Fruit fly (Drosophila melanogaster): Measurements from ENCODE around the gene ftz-f1.

ftz-f1 gene

DNA sequence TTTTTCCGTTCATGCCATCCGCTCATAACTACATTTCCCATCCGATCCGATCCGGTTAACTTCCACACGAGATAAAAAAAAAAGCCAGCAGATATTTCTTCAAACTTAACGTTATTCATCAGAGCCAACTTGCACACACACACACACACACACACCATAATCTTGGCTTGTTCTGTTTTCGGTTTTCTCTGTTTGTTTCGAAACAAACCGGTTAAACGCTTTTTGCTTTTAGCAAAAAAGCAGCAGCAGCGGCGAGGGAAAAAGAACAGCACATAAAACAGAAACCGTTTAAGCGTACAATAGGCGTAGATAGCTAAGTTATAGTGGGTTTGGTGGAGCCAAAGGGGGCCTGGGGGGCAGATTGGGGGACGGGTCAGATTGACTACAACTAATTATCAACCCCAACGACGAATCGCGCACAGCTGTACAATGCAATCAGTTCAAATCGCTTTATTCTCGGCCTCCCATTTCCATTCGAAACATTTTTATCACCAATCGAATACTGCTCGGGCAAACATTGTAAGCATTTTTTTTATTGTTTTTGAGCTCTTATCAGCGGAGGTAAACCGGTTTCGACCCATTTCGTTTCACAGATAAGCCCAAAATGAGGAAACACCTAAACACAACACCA is 16.3 kb upstream of the ftz-f1 start:
- no peak for TF ChIP-seq ttk (optimal IDR thresholded peaks at IDR 0.05)
- TF ChIP-seq h (optimal IDR thresholded peaks at IDR 0.05), result no peak
- no peak for TF ChIP-seq Myc (optimal IDR thresholded peaks at IDR 0.05)
- TF ChIP-seq insv (optimal IDR thresholded peaks at IDR 0.05), result no peak
- TF ChIP-seq Sin3A (optimal IDR thresholded peaks at IDR 0.05), result no peak
- no peak for TF ChIP-seq psq (optimal IDR thresholded peaks at IDR 0.05)

DNA sequence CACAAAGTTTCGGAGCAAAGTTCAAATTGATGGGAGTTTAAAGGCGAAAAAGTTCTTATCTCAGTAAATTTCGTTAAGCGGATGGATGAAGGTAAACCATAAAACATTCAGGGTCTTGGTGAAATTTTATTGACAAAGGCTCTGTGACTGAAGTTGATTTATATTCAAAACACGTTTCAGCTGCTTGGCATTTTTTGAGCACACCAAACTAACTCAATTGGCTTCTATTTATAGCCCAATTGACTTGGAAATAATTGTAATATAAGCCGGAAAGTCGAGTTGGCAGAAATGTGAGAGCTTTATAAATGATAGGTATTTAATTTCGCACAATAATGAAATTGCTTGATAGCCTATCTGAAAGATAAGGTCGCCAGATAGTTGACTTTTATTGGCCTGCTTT is 15.6 kb upstream of the ftz-f1 start:
- TF ChIP-seq psq (optimal IDR thresholded peaks at IDR 0.05) (no peak), ttk (optimal IDR thresholded peaks at IDR 0.05) (no peak), Myc (optimal IDR thresholded peaks at IDR 0.05) (no peak), insv (optimal IDR thresholded peaks at IDR 0.05) (no peak)

DNA sequence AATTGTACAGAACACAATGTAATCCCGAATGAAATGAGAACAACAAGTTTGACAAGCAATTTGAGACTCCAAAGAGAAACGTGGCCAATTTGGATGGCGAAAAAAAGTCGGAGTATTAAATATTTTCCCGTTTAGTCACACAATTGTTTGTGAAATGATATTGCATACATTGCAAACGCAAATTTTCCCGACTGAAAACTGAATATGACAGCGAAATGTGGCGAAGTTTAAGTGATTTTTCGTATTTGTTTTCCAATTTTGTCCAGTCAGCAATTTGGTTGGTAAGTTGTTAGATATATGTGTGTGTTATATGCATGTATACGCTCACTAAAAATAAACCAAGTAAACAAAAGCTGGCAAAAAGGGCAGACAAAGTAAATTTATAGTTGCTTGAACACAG is 15.1 kb upstream of the ftz-f1 start:
- TF ChIP-seq Myc (optimal IDR thresholded peaks at IDR 0.05) (no peak), ttk (optimal IDR thresholded peaks at IDR 0.05) (no peak), insv (optimal IDR thresholded peaks at IDR 0.05) (no peak), psq (optimal IDR thresholded peaks at IDR 0.05) (no peak)

DNA sequence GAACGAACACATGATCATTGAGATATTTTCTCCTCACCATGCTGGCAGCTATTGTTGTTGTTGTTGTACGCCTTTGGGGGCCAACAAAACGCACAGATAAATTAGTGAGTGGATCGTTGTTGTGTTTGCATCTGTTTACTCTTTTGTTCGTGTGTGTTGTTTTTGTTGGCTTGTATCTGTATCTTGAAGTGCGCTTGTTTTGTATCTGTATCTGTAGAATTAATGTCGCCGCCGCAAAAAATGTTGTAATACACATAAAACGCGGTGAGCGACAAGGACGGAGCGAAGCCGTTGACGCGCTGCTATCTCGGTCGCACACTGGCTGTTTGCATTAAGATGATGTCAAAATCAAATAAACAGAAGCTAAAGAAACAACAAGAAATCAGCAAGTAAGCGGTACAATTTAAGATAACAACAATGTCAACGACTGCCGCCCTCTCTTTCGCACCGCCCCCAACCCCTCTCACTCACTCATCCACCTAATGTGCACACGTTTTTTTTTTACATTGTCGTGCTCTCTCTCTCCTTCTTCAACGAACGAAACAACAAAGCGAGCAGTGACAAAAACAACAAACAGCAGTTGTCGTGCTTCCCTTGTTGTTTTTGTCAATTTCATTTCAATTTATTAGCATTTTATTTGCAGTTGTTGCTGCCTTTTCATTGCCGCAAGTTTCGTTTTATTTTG is 13.0 kb upstream of the ftz-f1 start:
- no peak for TF ChIP-seq Sin3A (optimal IDR thresholded peaks at IDR 0.05)
- no peak for TF ChIP-seq Myc (optimal IDR thresholded peaks at IDR 0.05)
- TF ChIP-seq ttk (optimal IDR thresholded peaks at IDR 0.05), result no peak
- TF ChIP-seq h (optimal IDR thresholded peaks at IDR 0.05), result no peak
- no peak for TF ChIP-seq insv (optimal IDR thresholded peaks at IDR 0.05)
- TF ChIP-seq psq (optimal IDR thresholded peaks at IDR 0.05), result no peak

DNA sequence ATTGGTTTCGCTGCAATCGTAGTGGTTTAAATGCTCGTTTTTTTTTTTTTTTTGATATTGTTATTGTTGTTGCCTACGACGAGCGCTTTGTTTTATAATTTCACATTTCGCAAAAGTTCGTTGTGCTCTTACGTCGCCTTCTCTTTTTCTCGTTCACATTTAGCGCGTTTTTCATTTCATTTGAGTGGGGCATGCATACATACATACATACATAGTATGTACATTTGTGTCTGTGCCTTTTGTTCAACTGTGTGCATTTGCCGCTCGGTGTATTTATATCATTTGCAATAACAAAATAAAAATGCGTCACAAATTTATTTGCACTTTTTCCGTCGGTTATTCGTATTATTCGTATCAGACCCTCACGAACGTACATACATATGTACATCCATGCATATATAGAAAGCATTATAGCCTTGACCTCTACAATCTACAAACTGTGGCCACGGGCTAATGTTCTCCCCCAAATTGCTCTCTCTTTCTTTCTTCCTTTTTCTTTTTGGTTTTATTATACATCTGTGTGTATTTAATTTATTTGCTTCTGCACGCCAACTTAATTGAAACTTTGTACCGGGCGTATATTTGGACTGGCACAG is 11.1 kb upstream of the ftz-f1 start:
- TF ChIP-seq psq (optimal IDR thresholded peaks at IDR 0.05) (no peak), Sin3A (optimal IDR thresholded peaks at IDR 0.05) (no peak), ttk (optimal IDR thresholded peaks at IDR 0.05) (no peak), insv (optimal IDR thresholded peaks at IDR 0.05) (no peak), h (optimal IDR thresholded peaks at IDR 0.05) (no peak)

DNA sequence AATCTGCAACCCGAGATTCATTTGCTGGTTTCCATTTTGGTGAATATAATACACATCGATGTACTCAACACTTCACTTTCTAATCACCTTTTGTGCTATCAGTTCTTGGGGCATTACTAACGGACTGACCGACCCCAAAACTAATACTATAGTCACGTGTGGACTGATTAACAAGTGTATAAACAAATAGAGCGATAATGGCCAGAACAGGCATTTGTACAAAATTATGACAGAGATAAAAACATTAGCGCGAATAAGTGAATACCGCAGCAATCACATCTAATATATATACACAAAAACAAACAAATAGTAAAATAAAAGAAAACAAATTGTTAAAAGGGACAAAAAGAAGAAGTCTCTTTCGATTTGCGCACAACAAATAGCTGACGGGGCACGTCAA is 9.4 kb upstream of the ftz-f1 start:
- no peak for TF ChIP-seq insv (optimal IDR thresholded peaks at IDR 0.05)
- no peak for TF ChIP-seq Myc (optimal IDR thresholded peaks at IDR 0.05)
- no peak for TF ChIP-seq h (optimal IDR thresholded peaks at IDR 0.05)
- TF ChIP-seq Sin3A (optimal IDR thresholded peaks at IDR 0.05), result no peak
- TF ChIP-seq psq (optimal IDR thresholded peaks at IDR 0.05), result no peak
- TF ChIP-seq ttk (optimal IDR thresholded peaks at IDR 0.05), result no peak

DNA sequence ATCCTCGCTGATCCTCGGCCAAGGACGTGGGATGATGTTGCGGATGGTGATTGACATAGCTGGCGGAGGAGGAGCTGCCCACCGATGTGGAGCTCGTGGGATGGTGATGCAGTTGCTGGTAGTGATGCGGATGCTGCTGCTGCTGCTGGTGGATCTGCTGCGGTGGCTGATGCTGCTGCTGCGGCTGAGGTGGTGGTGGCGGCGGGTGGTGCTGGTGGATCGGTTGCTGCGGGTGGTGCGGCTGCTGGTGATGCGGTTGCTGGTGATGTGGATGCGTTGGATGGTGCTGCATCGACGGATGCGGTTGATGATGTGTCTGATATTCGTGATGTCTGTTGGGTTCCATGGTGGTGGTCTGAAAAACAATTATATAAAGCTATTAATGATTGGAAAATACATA is 8.0 kb upstream of the ftz-f1 start:
- TF ChIP-seq ttk (optimal IDR thresholded peaks at IDR 0.05), result no peak
- TF ChIP-seq h (optimal IDR thresholded peaks at IDR 0.05), result no peak
- no peak for TF ChIP-seq psq (optimal IDR thresholded peaks at IDR 0.05)
- no peak for TF ChIP-seq Sin3A (optimal IDR thresholded peaks at IDR 0.05)
- no peak for TF ChIP-seq Myc (optimal IDR thresholded peaks at IDR 0.05)
- TF ChIP-seq insv (optimal IDR thresholded peaks at IDR 0.05), result no peak

DNA sequence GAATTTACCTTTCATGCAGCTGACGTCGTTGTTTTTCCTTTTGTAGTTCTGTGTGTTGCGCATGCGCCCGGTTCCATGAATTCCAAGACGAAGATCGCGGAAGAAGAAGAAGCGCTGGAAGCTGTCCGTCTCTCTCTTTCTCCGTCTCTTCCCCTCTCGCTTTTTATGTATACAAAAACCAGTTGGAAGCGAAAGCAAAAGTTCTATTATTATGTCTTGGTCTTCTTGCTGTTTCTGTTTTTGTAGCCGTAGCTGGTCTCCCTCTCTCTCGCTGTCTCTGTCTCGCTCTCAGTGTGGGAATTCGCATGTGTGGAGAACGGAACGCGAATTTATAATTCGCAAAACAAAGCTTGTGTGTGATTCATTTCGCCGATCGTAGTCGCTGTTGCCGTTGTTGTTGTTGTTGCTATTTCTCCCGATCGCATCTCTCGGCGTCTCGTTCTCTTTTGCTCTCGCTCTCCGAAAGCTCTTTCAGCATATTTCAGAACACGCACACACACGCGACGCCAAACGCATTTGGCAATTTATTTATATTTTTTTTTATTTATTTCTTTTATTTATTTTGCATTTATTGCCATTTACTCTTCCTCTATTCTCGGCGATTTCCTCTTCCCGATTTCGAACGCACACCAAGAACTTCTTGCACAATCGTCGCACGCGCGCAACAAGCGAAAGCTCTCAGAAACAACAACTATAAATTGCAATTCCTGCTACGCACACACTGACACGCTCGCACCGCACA is 838 bp downstream of the ftz-f1 start:
- no peak for TF ChIP-seq insv (optimal IDR thresholded peaks at IDR 0.05)
- no peak for TF ChIP-seq h (optimal IDR thresholded peaks at IDR 0.05)
- no peak for TF ChIP-seq ttk (optimal IDR thresholded peaks at IDR 0.05)
- no peak for TF ChIP-seq psq (optimal IDR thresholded peaks at IDR 0.05)
- TF ChIP-seq Myc (optimal IDR thresholded peaks at IDR 0.05), result no peak
- no peak for TF ChIP-seq Sin3A (optimal IDR thresholded peaks at IDR 0.05)

DNA sequence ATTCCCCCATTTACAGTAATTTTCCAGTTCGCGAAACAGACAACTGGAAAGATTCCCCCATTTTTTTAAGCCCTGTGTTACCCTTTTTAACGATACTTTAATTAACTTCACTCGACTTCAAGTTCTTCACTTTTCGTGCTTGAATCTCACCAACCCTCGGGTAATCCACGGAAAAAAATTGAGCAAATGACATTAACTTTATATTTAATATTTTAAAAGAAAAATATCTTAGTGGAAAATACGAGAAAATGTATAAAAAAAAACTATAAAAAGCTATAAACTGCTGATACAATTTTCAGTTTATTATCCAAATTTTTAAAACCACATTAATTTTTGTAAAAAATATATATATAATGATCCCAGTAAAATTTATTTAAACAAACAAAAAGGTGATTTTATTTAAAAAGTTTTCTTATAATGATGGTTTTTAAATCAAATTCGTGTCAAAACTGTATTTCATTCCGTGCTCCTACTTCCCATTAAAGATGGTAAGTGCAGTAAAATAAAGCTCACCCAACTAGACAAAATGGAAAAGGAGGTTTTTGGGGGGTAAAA is 1.5 kb downstream of the ftz-f1 start:
- TF ChIP-seq h (optimal IDR thresholded peaks at IDR 0.05) (no peak), psq (optimal IDR thresholded peaks at IDR 0.05) (no peak), ttk (optimal IDR thresholded peaks at IDR 0.05) (no peak), insv (optimal IDR thresholded peaks at IDR 0.05) (no peak), Myc (optimal IDR thresholded peaks at IDR 0.05) (no peak), Sin3A (optimal IDR thresholded peaks at IDR 0.05) (no peak)

DNA sequence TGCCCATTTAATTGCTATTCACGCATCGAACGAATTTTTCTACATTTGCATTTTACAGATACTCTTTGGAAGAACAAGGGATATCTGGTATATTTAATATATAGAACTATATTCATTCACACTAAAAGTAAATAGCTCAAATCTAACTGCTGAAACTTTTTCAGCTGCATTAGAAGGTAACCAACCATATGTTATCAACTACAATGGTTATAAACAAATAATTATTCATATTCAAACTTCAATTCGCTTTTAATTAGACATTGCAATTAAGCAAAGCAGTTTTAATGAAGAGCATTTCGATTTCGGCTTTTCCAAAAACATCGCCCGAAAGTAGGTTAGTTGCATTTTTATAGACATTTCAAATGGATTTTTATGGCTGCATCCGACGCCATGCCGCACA is 4.7 kb downstream of the ftz-f1 start:
- TF ChIP-seq Sin3A (optimal IDR thresholded peaks at IDR 0.05) (no peak), ttk (optimal IDR thresholded peaks at IDR 0.05) (no peak), h (optimal IDR thresholded peaks at IDR 0.05) (no peak)

DNA sequence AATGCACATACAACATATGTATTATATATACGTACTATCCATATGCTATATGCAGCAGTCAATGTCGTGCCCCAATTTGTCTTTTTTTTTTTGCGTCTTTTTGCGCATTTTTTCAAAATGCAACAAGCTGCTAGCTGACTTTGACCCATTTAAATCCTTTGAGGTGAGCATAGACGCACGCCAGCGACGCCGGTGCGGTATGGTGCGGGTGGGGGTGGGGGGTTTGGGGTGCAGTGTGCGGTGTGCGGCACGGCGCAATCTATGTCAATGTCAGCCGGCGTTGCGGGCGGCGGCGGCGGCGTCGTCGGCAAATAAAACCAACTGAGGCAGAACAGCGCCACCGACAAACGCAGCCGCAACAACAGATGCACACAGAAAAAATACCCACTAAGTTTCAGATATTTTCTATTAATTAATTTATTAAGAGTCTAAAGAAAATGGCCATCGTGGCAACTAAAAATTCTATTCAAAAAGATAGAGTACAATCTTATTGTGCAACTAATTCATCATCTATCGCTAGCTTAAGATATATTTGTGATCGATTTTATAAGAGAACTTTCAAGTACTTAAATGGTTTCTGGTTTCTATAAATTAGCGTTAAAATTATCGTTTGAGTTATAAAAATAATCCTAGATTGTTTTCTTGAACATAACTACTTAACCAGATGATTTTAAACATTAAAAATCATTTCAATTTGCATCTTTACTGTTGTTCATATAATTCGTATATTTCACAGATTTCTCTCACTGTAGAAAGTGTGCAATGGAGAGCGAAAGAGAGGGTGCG is 5.9 kb downstream of the ftz-f1 start:
- TF ChIP-seq insv (optimal IDR thresholded peaks at IDR 0.05) (no peak), Myc (optimal IDR thresholded peaks at IDR 0.05) (no peak), h (optimal IDR thresholded peaks at IDR 0.05) (no peak), psq (optimal IDR thresholded peaks at IDR 0.05) (no peak)
